Fruit fly (Drosophila melanogaster): Measurements from ENCODE around the gene Atg3.
A peak's percentile ranks its signal among the peaks of the same experiment; 100 is the strongest.

Gene Atg3

DNA sequence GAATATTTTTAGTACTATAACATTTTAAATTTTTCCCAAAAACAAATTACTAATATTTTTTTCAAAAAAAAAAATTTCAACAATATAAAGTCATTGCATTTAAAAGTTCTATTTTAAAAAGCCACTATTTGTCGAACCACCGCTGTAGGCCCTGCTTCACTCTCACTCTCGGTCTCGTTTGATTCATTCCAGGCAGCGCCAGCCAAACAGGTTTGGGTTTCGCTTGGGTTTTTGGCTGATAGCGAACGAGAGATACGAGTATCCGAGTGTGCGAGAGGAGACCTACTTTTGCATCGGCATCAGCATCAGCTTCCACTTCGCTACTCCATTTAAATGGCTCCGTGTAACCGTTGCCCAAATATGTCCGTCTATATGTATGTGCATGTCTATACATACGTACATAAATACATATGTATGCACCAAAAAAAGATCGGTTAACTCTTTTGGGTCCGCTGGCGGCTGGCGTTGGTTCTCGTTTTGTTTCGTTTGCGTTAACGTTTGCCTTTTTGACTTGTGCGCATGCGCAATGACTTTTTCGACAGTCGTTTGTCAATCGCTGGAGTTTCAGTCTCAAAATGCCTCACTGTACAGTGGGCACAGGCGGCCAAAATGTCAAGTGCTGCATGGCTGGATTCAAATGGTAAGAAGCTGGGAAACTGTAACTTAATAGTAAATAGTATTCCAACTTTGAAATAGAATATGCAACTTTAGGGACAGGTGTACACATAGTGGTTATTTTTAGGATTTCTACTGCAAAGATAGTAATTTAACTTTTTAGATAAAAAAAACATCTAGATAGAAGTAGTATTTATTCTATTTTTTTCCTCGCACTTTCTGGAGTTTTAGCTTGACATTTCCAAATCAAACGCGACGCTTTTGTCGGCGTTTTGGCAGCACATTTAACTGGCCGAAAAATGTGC, 20.6 kb downstream of the Atg3 start (continued):
- TF ChIP-seq Bteb2 (GFP tag; optimal IDR thresholded peaks at IDR 0.05): peak; percentile 57
- TF ChIP-seq Lpt (GFP tag; optimal IDR thresholded peaks at IDR 0.05): no peak
- TF ChIP-seq slbo (GFP tag; IDR thresholded peaks at IDR 0.05): peak; percentile 55
- peak; percentile 17 for TF ChIP-seq shn (GFP tag; optimal IDR thresholded peaks at IDR 0.05)
- TF ChIP-seq fu2 (GFP tag; optimal IDR thresholded peaks at IDR 0.05): no peak
- peak; percentile 67 for TF ChIP-seq lab (GFP tag; optimal IDR thresholded peaks at IDR 0.05)
- no peak for TF ChIP-seq sna (GFP tag; IDR thresholded peaks at IDR 0.05; ENCODE audit: partially characterized antibody)
- peak; percentile 64 for TF ChIP-seq CG9817 (tag; optimal IDR thresholded peaks at IDR 0.05)
- TF ChIP-seq CG2116 (GFP tag; optimal IDR thresholded peaks at IDR 0.05): peak; percentile 17
- TF ChIP-seq CG5180 (GFP tag; optimal IDR thresholded peaks at IDR 0.05): peak; percentile 74
- peak; percentile 76 for TF ChIP-seq CG17385 (GFP tag; optimal IDR thresholded peaks at IDR 0.05)
- no peak for TF ChIP-seq hkb (optimal IDR thresholded peaks at IDR 0.05)
- peak; percentile 87 for TF ChIP-seq hkb (GFP tag; IDR thresholded peaks at IDR 0.05)
- TF ChIP-seq lmd (GFP tag; IDR thresholded peaks at IDR 0.05): peak; percentile 77
- peak; percentile 15 for TF ChIP-seq Atf3 (GFP tag; optimal IDR thresholded peaks at IDR 0.05)
- peak; percentile 50; the same call in 1 of the 3 replicates for TF ChIP-seq Optix (GFP tag; IDR thresholded peaks at IDR 0.05)
- TF ChIP-seq NfI (GFP tag; optimal IDR thresholded peaks at IDR 0.05): peak; percentile 70
- peak; percentile 68 for TF ChIP-seq Hsf (GFP tag; optimal IDR thresholded peaks at IDR 0.05)
- TF ChIP-seq jumu (GFP tag; optimal IDR thresholded peaks at IDR 0.05): peak; percentile 22
- TF ChIP-seq so (GFP tag; IDR thresholded peaks at IDR 0.05): peak; percentile 69; the same call in 1 of the 3 replicates
- TF ChIP-seq pan (optimal IDR thresholded peaks at IDR 0.05): no peak
- peak in 1 of 2 experiments; percentile 77 for TF ChIP-seq pan (GFP tag; optimal IDR thresholded peaks at IDR 0.05 in 1 of 2, IDR thresholded peaks at IDR 0.05 in 1 of 2)
- no peak for TF ChIP-seq stwl (tag; optimal IDR thresholded peaks at IDR 0.05)
- no peak for TF ChIP-seq CG12299 (tag; optimal IDR thresholded peaks at IDR 0.05)
- TF ChIP-seq CG13296 (GFP tag; optimal IDR thresholded peaks at IDR 0.05): peak; percentile 81
- no peak for TF ChIP-seq abd-A (tag; optimal IDR thresholded peaks at IDR 0.05)
- peak; percentile 65 for TF ChIP-seq E2f1 (GFP tag; IDR thresholded peaks at IDR 0.05)
- TF ChIP-seq wdn (GFP tag; IDR thresholded peaks at IDR 0.05): no peak
- TF ChIP-seq Asciz (GFP tag; optimal IDR thresholded peaks at IDR 0.05): peak; percentile 69
- no peak for TF ChIP-seq Opbp (GFP tag; IDR thresholded peaks at IDR 0.05; ENCODE audit: partially characterized antibody)
- TF ChIP-seq CG7271 (tag; optimal IDR thresholded peaks at IDR 0.05): no peak
- peak; percentile 74 for TF ChIP-seq Ada2b (GFP tag; IDR thresholded peaks at IDR 0.05)
- TF ChIP-seq H15 (GFP tag; IDR thresholded peaks at IDR 0.05): peak; percentile 50; the same call in 2 of the 3 replicates
- no peak for TF ChIP-seq CG9797 (GFP tag; optimal IDR thresholded peaks at IDR 0.05)
- TF ChIP-seq Hand (GFP tag; optimal IDR thresholded peaks at IDR 0.05): no peak
- no peak for TF ChIP-seq cas (GFP tag; IDR thresholded peaks at IDR 0.05)
- TF ChIP-seq kah (GFP tag; optimal IDR thresholded peaks at IDR 0.05): peak; percentile 29
- TF ChIP-seq CG12942 (GFP tag; optimal IDR thresholded peaks at IDR 0.05): peak; percentile 34
- peak; percentile 67 for TF ChIP-seq CG12104 (GFP tag; optimal IDR thresholded peaks at IDR 0.05)
- TF ChIP-seq Doc3 (GFP tag; IDR thresholded peaks at IDR 0.05; ENCODE audit: partially characterized antibody): no peak
- TF ChIP-seq Abd-B (GFP tag; optimal IDR thresholded peaks at IDR 0.05): peak; percentile 76
- TF ChIP-seq D (optimal IDR thresholded peaks at IDR 0.05): no peak
- TF ChIP-seq D (GFP tag; optimal IDR thresholded peaks at IDR 0.05): peak; percentile 5
- TF ChIP-seq CG30020 (tag; optimal IDR thresholded peaks at IDR 0.05): no peak
- peak; percentile 15 for TF ChIP-seq oc (tag; optimal IDR thresholded peaks at IDR 0.05)
- peak; percentile 11 for TF ChIP-seq CG8944 (GFP tag; optimal IDR thresholded peaks at IDR 0.05)
- peak; percentile 62 for TF ChIP-seq CG18599 (GFP tag; optimal IDR thresholded peaks at IDR 0.05)
- TF ChIP-seq CG17912 (GFP tag; optimal IDR thresholded peaks at IDR 0.05): no peak
- no peak for TF ChIP-seq Usf (GFP tag; optimal IDR thresholded peaks at IDR 0.05)

Data from whole organism, embryonic.